Worm (Caenorhabditis elegans) whole organism, midembryonic: ENCODE results near the gene him-5.

ENCODE experiments used
- T22C8.4 ChIP-seq: fragments of 200-800 bp; sonication (Bioruptor generic); IDR thresholded peaks from 2 replicates; pipeline ENCODE4 v1.3.6; 2022; ENCODE audit warnings: missing genetic modification characterization, missing compliant biosample characterization
- cog-1 ChIP-seq: sonication (generic microtip); optimal IDR thresholded peaks from 2 replicates; lab custom pipeline; 2016; ENCODE audit warnings: missing genetic modification characterization, missing compliant biosample characterization
- flt-1 ChIP-seq: fragments of 200-800 bp; sonication (Bioruptor generic); IDR thresholded peaks from 2 replicates; pipeline ENCODE4 v1.3.6; 2022; ENCODE audit warnings: missing genetic modification characterization, missing compliant biosample characterization
- klf-2 ChIP-seq: fragments of 200-800 bp; sonication (Bioruptor generic); conservative IDR thresholded peaks from 2 replicates; pipeline ENCODE4 v1.3.6; 2022; ENCODE audit warnings: missing genetic modification reagents, missing genetic modification characterization, missing compliant biosample characterization
- med-1 ChIP-seq: sonication (generic microtip); optimal IDR thresholded peaks from 2 replicates; lab custom pipeline; 2017; ENCODE audit warnings: missing genetic modification characterization, mild to moderate bottlenecking, missing compliant biosample characterization, antibody characterized with exemption, missing genetic modification reagents; ENCODE audit not compliant: insufficient read depth
- ref-1 ChIP-seq: fragments of 200-800 bp; sonication (Bioruptor generic); conservative IDR thresholded peaks from 2 replicates; pipeline ENCODE4 v1.3.6; 2022; ENCODE audit warnings: missing genetic modification reagents, missing genetic modification characterization, missing compliant biosample characterization
- ztf-23 ChIP-seq: fragments of 200-800 bp; sonication (Bioruptor generic); IDR thresholded peaks from 2 replicates; pipeline ENCODE4 v1.3.6; 2022; ENCODE audit warnings: missing genetic modification reagents, missing genetic modification characterization, missing compliant biosample characterization
- ztf-29 ChIP-seq: fragments of 200-800 bp; sonication (Bioruptor generic); IDR thresholded peaks from 2 replicates; pipeline ENCODE4 v1.3.6; 2022; ENCODE audit warnings: missing genetic modification reagents, missing genetic modification characterization, missing compliant biosample characterization

DNA sequence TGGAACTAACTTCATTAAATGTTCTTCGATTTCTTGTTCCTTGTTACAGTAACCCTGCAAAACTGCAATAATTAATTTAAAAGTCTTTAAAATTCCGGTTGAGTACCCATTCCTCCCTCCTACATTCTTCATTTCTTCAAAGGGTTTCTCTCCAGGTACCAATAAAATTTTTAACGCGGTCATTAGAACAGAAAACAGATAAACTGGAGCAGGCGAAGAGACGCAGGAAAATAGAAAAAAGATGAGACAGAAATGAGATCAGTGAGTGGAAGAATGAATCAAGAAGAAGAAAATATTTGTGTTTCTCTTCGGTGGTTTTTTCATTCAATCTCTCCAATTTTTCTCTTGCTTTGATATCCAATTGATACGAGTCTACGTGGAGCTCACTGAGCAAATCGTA is 3.6 kb downstream of the him-5 start, which contains the start of gene D1086.8:
- TF ChIP-seq klf-2 (GFP tag; lab: Robert Waterston, UW) (no peak), flt-1 (no peak), ztf-23 (GFP tag; lab: Robert Waterston, UW) (no peak), ref-1 (GFP tag; lab: Robert Waterston, UW) (no peak), T22C8.4 (GFP tag; lab: Robert Waterston, UW) (no peak), med-1 (no peak), cog-1 (tag; lab: Kevin White, UChicago) (no peak), ztf-29 (GFP tag; lab: Robert Waterston, UW) (no peak)
